Worm (Caenorhabditis elegans): ENCODE data around the gene bir-1.

ce11 chrV:11660566-11660965 lies 16.3 kb downstream of the bir-1 start:
- no peak for TF ChIP-seq unc-62 (GFP tag; optimal IDR thresholded peaks at IDR 0.05 in 1 of 2)
- TF ChIP-seq unc-62 (tag; optimal IDR thresholded peaks at IDR 0.05): no peak
- TF ChIP-seq fos-1 (tag; optimal IDR thresholded peaks at IDR 0.05): no peak
- no peak for TF ChIP-seq zip-11 (GFP tag; IDR thresholded peaks at IDR 0.05)
- no peak for TF ChIP-seq lin-29 (GFP tag; IDR thresholded peaks at IDR 0.05)
- no peak for TF ChIP-seq ZK546.5 (tag; optimal IDR thresholded peaks at IDR 0.05)
- no peak for TF ChIP-seq zfp-2 (tag; optimal IDR thresholded peaks at IDR 0.05)
- TF ChIP-seq snpc-4 (tag; optimal IDR thresholded peaks at IDR 0.05): no peak
- no peak for TF ChIP-seq nhr-28 (tag; optimal IDR thresholded peaks at IDR 0.05)
- TF ChIP-seq ztf-11 (tag; optimal IDR thresholded peaks at IDR 0.05): no peak

All from whole organism, L4 larva.